Fruit fly (Drosophila melanogaster) whole organism, prepupa: ENCODE results near the gene CG7963.

ENCODE experiments used
- CG10631 ChIP-seq: fragments of 200-800 bp; sonication (Bioruptor generic); optimal IDR thresholded peaks from 2 replicates; lab custom pipeline; 2016; ENCODE audit warnings: missing biosample characterization, missing genetic modification characterization
- CG10669 ChIP-seq: fragments of 200-800 bp; sonication (Bioruptor generic); optimal IDR thresholded peaks from 3 replicates; lab custom pipeline; 2018; ENCODE audit warnings: missing biosample characterization, mild to moderate bottlenecking, missing genetic modification characterization, moderate library complexity
- CG11294 ChIP-seq: fragments of 200-800 bp; sonication (Bioruptor generic); IDR thresholded peaks from 2 replicates; pipeline ENCODE4 v1.3.6; 2022; ENCODE audit warnings: missing biosample characterization, missing genetic modification characterization
- CG11762 ChIP-seq: fragments of 200-800 bp; sonication (Bioruptor generic); optimal IDR thresholded peaks from 3 replicates; lab custom pipeline; 2016; ENCODE audit warnings: missing biosample characterization, missing genetic modification characterization; ENCODE audit not compliant: insufficient read depth
- CG11902 ChIP-seq: fragments of 200-800 bp; sonication (Bioruptor generic); optimal IDR thresholded peaks from 3 replicates; lab custom pipeline; 2016; ENCODE audit warnings: missing biosample characterization, missing genetic modification characterization
- CG15336 ChIP-seq: fragments of 200-800 bp; sonication (Bioruptor generic); IDR thresholded peaks from 2 replicates; pipeline ENCODE4 v1.3.6; 2022; ENCODE audit warnings: missing biosample characterization, missing genetic modification characterization
- CG1621 ChIP-seq: fragments of 200-800 bp; sonication (Bioruptor generic); optimal IDR thresholded peaks from 3 replicates; lab custom pipeline; 2018; ENCODE audit warnings: missing biosample characterization, mild to moderate bottlenecking, missing genetic modification characterization
- CG3032 ChIP-seq: fragments of 200-800 bp; optimal IDR thresholded peaks from 2 replicates; lab custom pipeline; 2019; ENCODE audit warnings: missing biosample characterization, mild to moderate bottlenecking, missing genetic modification characterization, moderate library complexity
- CG31627 ChIP-seq: fragments of 200-800 bp; sonication (Bioruptor generic); optimal IDR thresholded peaks from 3 replicates; lab custom pipeline; 2016; ENCODE audit warnings: missing biosample characterization, missing genetic modification characterization
- CG32006 ChIP-seq: fragments of 200-800 bp; sonication (Bioruptor generic); optimal IDR thresholded peaks from 3 replicates; lab custom pipeline; 2017; ENCODE audit warnings: missing biosample characterization, mild to moderate bottlenecking, missing genetic modification characterization
- CG34406 ChIP-seq: fragments of 200-800 bp; sonication (Bioruptor generic); optimal IDR thresholded peaks from 3 replicates; lab custom pipeline; 2016; ENCODE audit warnings: missing biosample characterization, missing genetic modification characterization
- CG3919 ChIP-seq: fragments of 200-800 bp; sonication (Bioruptor generic); optimal IDR thresholded peaks from 3 replicates; lab custom pipeline; 2016; ENCODE audit warnings: missing biosample characterization, missing genetic modification characterization
- CG4318 ChIP-seq: fragments of 200-800 bp; sonication (Bioruptor generic); optimal IDR thresholded peaks from 3 replicates; lab custom pipeline; 2017; ENCODE audit warnings: missing biosample characterization, mild to moderate bottlenecking, missing genetic modification characterization
- CG6163 ChIP-seq: fragments of 200-800 bp; sonication (Bioruptor generic); IDR thresholded peaks from 3 replicates; pipeline ENCODE4 v1.3.6; 2022; ENCODE audit warnings: missing biosample characterization, missing genetic modification characterization
- CG6792 ChIP-seq: fragments of 200-800 bp; sonication (Bioruptor generic); optimal IDR thresholded peaks from 3 replicates; lab custom pipeline; 2016; ENCODE audit warnings: missing biosample characterization, missing genetic modification characterization
- CG7368 ChIP-seq: fragments of 200-800 bp; sonication (Bioruptor generic); optimal IDR thresholded peaks from 3 replicates; lab custom pipeline; 2016; ENCODE audit warnings: missing biosample characterization, missing genetic modification characterization
- CG8119 ChIP-seq: fragments of 200-800 bp; sonication (Bioruptor generic); IDR thresholded peaks from 3 replicates; pipeline ENCODE4 v1.3.6; 2022; ENCODE audit warnings: missing biosample characterization, missing genetic modification characterization
- CG8632 ChIP-seq: fragments of 200-800 bp; sonication (Bioruptor generic); optimal IDR thresholded peaks from 3 replicates; lab custom pipeline; 2016; ENCODE audit warnings: missing biosample characterization, missing genetic modification characterization
- CG9139 ChIP-seq: fragments of 200-800 bp; sonication (Bioruptor generic); optimal IDR thresholded peaks from 3 replicates; lab custom pipeline; 2017; ENCODE audit warnings: missing biosample characterization, mild to moderate bottlenecking, missing genetic modification characterization
- Eip75B ChIP-seq: fragments of 200-800 bp; sonication (Bioruptor generic); optimal IDR thresholded peaks from 3 replicates; lab custom pipeline; 2016; ENCODE audit warnings: missing biosample characterization, missing genetic modification characterization
- Eip78C ChIP-seq: fragments of 200-800 bp; sonication (Bioruptor generic); peaks from one replicate; lab custom pipeline; 2016; ENCODE audit warnings: missing biosample characterization, missing genetic modification characterization
- Ets21C ChIP-seq: fragments of 200-800 bp; sonication (Bioruptor generic); optimal IDR thresholded peaks from 3 replicates; lab custom pipeline; 2016; ENCODE audit warnings: missing biosample characterization, missing genetic modification characterization
- Hr38 ChIP-seq: sonication (Bioruptor generic); optimal IDR thresholded peaks from 2 replicates; lab custom pipeline; 2016; ENCODE audit warnings: missing biosample characterization, missing genetic modification characterization
- Hr39 ChIP-seq: fragments of 200-800 bp; sonication (Bioruptor generic); optimal IDR thresholded peaks from 2 replicates; lab custom pipeline; 2016; ENCODE audit warnings: missing biosample characterization, missing genetic modification characterization
- Hr4 ChIP-seq: fragments of 200-800 bp; sonication (Bioruptor generic); optimal IDR thresholded peaks from 3 replicates; lab custom pipeline; 2016; ENCODE audit warnings: missing biosample characterization, missing genetic modification characterization
- Lpt ChIP-seq: fragments of 200-800 bp; sonication (Bioruptor generic); optimal IDR thresholded peaks from 3 replicates; lab custom pipeline; 2016; ENCODE audit warnings: missing biosample characterization, missing genetic modification characterization
- Sox102F ChIP-seq: fragments of 200-800 bp; sonication (Bioruptor generic); optimal IDR thresholded peaks from 2 replicates; lab custom pipeline; 2016; ENCODE audit warnings: missing biosample characterization, mild to moderate bottlenecking, missing genetic modification characterization
- Sox14 ChIP-seq: fragments of 200-800 bp; sonication (Bioruptor generic); optimal IDR thresholded peaks from 3 replicates; lab custom pipeline; 2016; ENCODE audit warnings: missing biosample characterization, missing genetic modification characterization
- cyc ChIP-seq: fragments of 200-800 bp; sonication (Bioruptor generic); optimal IDR thresholded peaks from 3 replicates; lab custom pipeline; 2016; ENCODE audit warnings: missing biosample characterization, missing genetic modification characterization
- dsx ChIP-seq: fragments of 200-800 bp; optimal IDR thresholded peaks from 3 replicates; lab custom pipeline; 2019; ENCODE audit warnings: missing biosample characterization, mild to moderate bottlenecking, missing genetic modification characterization, moderate library complexity; ENCODE audit not compliant: poor library complexity, severe bottlenecking
- eg ChIP-seq: fragments of 200-800 bp; sonication (Bioruptor generic); IDR thresholded peaks from 3 replicates; pipeline ENCODE4 v1.3.6; 2022; ENCODE audit warnings: missing biosample characterization, missing genetic modification characterization
- esn ChIP-seq: fragments of 200-800 bp; sonication (Bioruptor generic); optimal IDR thresholded peaks from 2 replicates; lab custom pipeline; 2016; ENCODE audit warnings: missing biosample characterization, mild to moderate bottlenecking, missing genetic modification characterization, moderate library complexity
- fd59A ChIP-seq: fragments of 200-800 bp; sonication (Bioruptor generic); optimal IDR thresholded peaks from 2 replicates; lab custom pipeline; 2017; ENCODE audit warnings: missing biosample characterization, mild to moderate bottlenecking, missing genetic modification characterization, missing genetic modification reagents
- net ChIP-seq: fragments of 200-800 bp; sonication (Bioruptor generic); optimal IDR thresholded peaks from 3 replicates; lab custom pipeline; 2016; ENCODE audit warnings: missing biosample characterization, missing genetic modification characterization
- pdm3 ChIP-seq: fragments of 200-800 bp; sonication (Bioruptor generic); optimal IDR thresholded peaks from 3 replicates; lab custom pipeline; 2016; ENCODE audit warnings: missing biosample characterization, missing genetic modification characterization
- spab ChIP-seq: fragments of 200-800 bp; sonication (Bioruptor generic); optimal IDR thresholded peaks from 2 replicates; lab custom pipeline; 2017; ENCODE audit warnings: missing biosample characterization, mild to moderate bottlenecking, missing genetic modification characterization, missing genetic modification reagents
- ss ChIP-seq, 2 experiments: fragments of 200-800 bp; sonication (Bioruptor generic); optimal IDR thresholded peaks; 2 replicates in 1 of 2; 3 replicates in 1 of 2; lab custom pipeline; 2017 to 2018; ENCODE audit warnings: mild to moderate bottlenecking in 2 of 2, missing biosample characterization in 2 of 2, missing genetic modification characterization in 2 of 2, moderate library complexity in 1 of 2
- svp ChIP-seq: fragments of 200-800 bp; sonication (Bioruptor generic); peaks from one replicate; lab custom pipeline; 2016; ENCODE audit warnings: missing biosample characterization, missing genetic modification characterization
- topi ChIP-seq: fragments of 200-800 bp; sonication (Bioruptor generic); optimal IDR thresholded peaks from 3 replicates; lab custom pipeline; 2016; ENCODE audit warnings: missing biosample characterization, missing genetic modification characterization

The CG7963 gene

dm6 chr3R:8362259-8362876, at the start of gene CG7963, which contains the start of gene Veneno:
CG7963 (plus strand) TSS chr3R:8362826.
Veneno (minus strand) TSS chr3R:8362554.
- TF ChIP-seq CG11762 (GFP tag; lab: Kevin White, UChicago), result no peak
- TF ChIP-seq CG10631 (GFP tag; lab: Kevin White, UChicago), result peak; percentile 35
- no peak for TF ChIP-seq Hr4
- no peak for TF ChIP-seq eg (GFP tag; lab: Robert Waterston, UW)
- no peak for TF ChIP-seq CG8632
- peak; percentile 39 for TF ChIP-seq svp (GFP tag; lab: Kevin White, UChicago)

dm6 chr3R:8313038-8313437, 49.6 kb upstream of the CG7963 start, which contains the start of gene CG7483:
CG7483 (plus strand) TSS chr3R:8313208.
- no peak for TF ChIP-seq CG6792 (GFP tag; lab: Kevin White, UChicago)
- TF ChIP-seq Eip78C (GFP tag; lab: Kevin White, UChicago), result peak; percentile 52

DNA sequence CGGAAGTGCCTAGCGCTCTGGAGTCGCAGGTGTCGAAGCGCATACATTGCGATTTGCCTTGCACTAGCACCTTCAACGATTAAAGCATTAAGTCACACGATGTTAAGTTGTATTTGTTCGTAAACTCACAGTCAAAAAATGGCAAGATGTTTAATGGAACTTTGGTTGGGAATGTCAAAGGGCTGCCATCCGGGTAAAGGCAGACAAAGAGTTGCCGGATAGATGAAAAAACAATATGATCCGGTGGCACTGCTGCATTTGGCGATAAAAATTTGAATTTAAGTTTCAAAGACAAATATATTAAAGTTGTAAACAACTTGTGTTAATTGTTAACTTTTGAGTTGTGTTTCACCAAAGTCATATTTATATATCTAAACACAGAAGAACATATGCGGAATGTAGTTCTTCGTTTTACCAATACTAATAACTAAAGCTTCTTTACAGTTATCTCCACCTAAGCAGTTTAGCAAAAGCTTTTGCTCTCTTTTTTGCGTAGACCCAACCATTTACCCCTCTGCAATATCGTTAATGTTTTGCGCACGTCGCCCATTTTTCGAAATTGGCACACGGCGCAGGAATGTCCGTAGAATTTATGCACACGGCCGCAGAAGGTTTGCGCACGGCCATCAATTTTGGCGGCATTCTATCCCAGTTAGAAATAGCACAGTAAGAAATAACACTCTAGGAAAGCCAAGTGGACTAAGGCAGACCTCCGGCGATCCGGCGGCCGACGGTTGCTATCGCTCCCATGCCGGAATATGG, 46.1 kb upstream of the CG7963 start, which contains the start of gene Coq2:
Gene Coq2 (minus strand): TSS at position 200 of the 762 bp plus-strand sequence.
- TF ChIP-seq esn (peak; percentile 11), net (GFP tag; lab: Kevin White, UChicago) (no peak), CG6163 (GFP tag; lab: Robert Waterston, UW) (peak; percentile 30; the same call in 1 of the 3 replicates), CG11294 (GFP tag; lab: Robert Waterston, UW) (no peak), CG7368 (GFP tag; lab: Kevin White, UChicago) (no peak), Ets21C (GFP tag; lab: Kevin White, UChicago) (no peak)

DNA sequence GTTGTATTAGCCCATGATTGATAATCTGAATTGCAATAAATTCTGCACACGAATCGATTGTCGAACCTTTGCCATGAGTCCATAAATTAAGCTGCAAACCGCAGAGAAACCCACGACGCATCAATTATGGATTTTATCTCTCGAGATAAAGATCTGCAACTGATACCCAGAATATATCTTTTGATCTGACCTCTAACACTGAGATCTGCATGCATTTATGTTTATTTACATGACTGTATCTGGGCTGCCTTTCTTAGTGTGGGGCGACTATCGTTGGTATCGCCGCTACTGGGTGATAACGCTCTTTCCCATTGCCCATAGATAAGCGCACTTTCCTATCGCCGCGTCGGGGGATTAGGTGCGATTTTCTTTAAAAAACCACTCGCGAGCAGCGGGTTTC, 45.4 kb upstream of the CG7963 start, which contains the start of gene Ctr1B:
Gene Ctr1B (plus strand): TSS at position 398 of the 400 bp plus-strand sequence.
- TF ChIP-seq Eip78C (GFP tag; lab: Kevin White, UChicago) (peak; percentile 53), eg (GFP tag; lab: Robert Waterston, UW) (0 out of 3 replicates have a peak, but pooled peaks have one; percentile 39), ss (GFP tag; optimal IDR thresholded peaks at IDR 0.05; lab: Kevin White, UChicago) (no peak)

- TF ChIP-seq Hr38 (GFP tag; lab: Kevin White, UChicago) (no peak), CG15336 (peak; percentile 76), Eip75B (GFP tag; lab: Kevin White, UChicago) (no peak), Hr4 (peak; percentile 51), spab (GFP tag; lab: Kevin White, UChicago) (no peak), CG9139 (no peak), CG34406 (GFP tag; lab: Kevin White, UChicago) (no peak), CG11902 (GFP tag; lab: Kevin White, UChicago) (no peak), CG31627 (GFP tag; lab: Kevin White, UChicago) (no peak), CG3032 (tag; lab: Kevin White, UChicago) (no peak), CG11294 (GFP tag; lab: Robert Waterston, UW) (no peak), Sox14 (no peak), fd59A (GFP tag; lab: Kevin White, UChicago) (no peak), svp (GFP tag; lab: Kevin White, UChicago) (no peak), CG4318 (GFP tag; lab: Kevin White, UChicago) (no peak), Lpt (GFP tag; lab: Kevin White, UChicago) (no peak), cyc (GFP tag; lab: Kevin White, UChicago) (no peak), Sox102F (GFP tag; lab: Kevin White, UChicago) (no peak), CG32006 (GFP tag; lab: Kevin White, UChicago) (no peak), CG1621 (no peak), dsx (no peak), CG8119 (GFP tag; lab: Robert Waterston, UW) (peak; percentile 66; the same call in 2 of the 3 replicates), CG7368 (GFP tag; lab: Kevin White, UChicago) (no peak), CG6792 (GFP tag; lab: Kevin White, UChicago) (no peak), Eip78C (GFP tag; lab: Kevin White, UChicago) (no peak), CG10669 (GFP tag; lab: Kevin White, UChicago) (no peak), CG3919 (GFP tag; lab: Kevin White, UChicago) (no peak), CG11762 (GFP tag; lab: Kevin White, UChicago) (no peak), pdm3 (GFP tag; lab: Kevin White, UChicago) (no peak), topi (GFP tag; lab: Kevin White, UChicago) (no peak), Hr39 (GFP tag; lab: Kevin White, UChicago) (no peak)
Measured at dm6 chr3R:8317709-8318335, 44.8 kb upstream of the CG7963 start.
